Fruit fly (Drosophila melanogaster): ENCODE results near the gene CG9391.

CG9391 gene

DNA sequence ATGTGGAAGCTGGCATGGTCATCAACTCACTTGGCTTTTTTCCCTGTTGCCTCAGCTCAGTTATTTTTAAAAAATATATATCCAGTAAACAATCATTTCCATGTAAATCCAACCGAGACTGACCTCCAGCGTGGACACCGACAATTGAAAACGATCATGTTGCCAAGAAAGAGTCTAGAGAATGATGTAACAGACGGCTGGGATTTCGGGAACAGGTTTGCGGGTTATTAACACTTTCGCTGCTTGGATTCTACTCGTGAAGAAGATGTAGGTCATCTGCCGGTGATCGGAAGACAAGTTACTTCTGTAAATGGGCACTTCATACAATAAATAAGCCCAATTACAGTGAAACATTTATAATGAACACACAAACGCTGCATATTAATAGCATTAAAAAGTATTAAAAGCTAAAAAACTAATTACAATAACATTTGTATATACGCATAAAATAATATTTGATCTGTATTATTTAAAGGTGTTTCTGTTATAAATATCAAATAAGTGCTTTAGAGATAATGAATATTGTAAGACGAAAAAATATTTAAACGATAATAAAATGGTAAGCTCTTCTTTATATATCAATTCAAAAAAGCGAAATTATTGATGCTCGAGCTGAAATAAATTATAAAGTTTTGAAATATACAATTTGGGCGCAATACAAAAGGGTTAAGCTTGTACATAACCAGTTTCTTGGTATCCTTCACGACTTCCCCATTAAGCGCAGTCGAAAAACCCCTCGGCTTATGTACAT is 33.8 kb upstream of the CG9391 start (continued):
- TF ChIP-seq CG16779 (tag; optimal IDR thresholded peaks at IDR 0.05) = no peak
- TF ChIP-seq CG15336 (GFP tag; IDR thresholded peaks at IDR 0.05) = no peak
- TF ChIP-seq pdm3 (GFP tag; optimal IDR thresholded peaks at IDR 0.05) = peak; percentile 18
- TF ChIP-seq CG31627 (GFP tag; optimal IDR thresholded peaks at IDR 0.05) = no peak
- TF ChIP-seq CG6792 (GFP tag; optimal IDR thresholded peaks at IDR 0.05) = peak; percentile 4
- TF ChIP-seq spab (GFP tag; optimal IDR thresholded peaks at IDR 0.05) = no peak
- peak; percentile 18 for TF ChIP-seq dsx (GFP tag; optimal IDR thresholded peaks at IDR 0.05; ENCODE audit: poor library complexity, severe bottlenecking)
- TF ChIP-seq Smox (GFP tag; optimal IDR thresholded peaks at IDR 0.05) = no peak
- no peak for TF ChIP-seq Gug (GFP tag; IDR thresholded peaks at IDR 0.05)
- TF ChIP-seq CG34406 (GFP tag; optimal IDR thresholded peaks at IDR 0.05) = no peak
- TF ChIP-seq CG11762 (GFP tag; optimal IDR thresholded peaks at IDR 0.05; ENCODE audit: insufficient read depth) = no peak
- peak; percentile 86 for TF ChIP-seq Eip78C (GFP tag)
- TF ChIP-seq CG8119 (GFP tag; IDR thresholded peaks at IDR 0.05) = no peak
- TF ChIP-seq Hr38 (GFP tag; optimal IDR thresholded peaks at IDR 0.05) = no peak
- no peak for TF ChIP-seq esn (GFP tag; optimal IDR thresholded peaks at IDR 0.05)
- TF ChIP-seq topi (GFP tag; optimal IDR thresholded peaks at IDR 0.05) = no peak
- TF ChIP-seq fkh (GFP tag; optimal IDR thresholded peaks at IDR 0.05) = no peak
- TF ChIP-seq CG11902 (GFP tag; optimal IDR thresholded peaks at IDR 0.05) = no peak
- no peak for TF ChIP-seq eg (GFP tag; IDR thresholded peaks at IDR 0.05)
- TF ChIP-seq Ets21C (GFP tag; optimal IDR thresholded peaks at IDR 0.05) = no peak
- no peak for TF ChIP-seq CG10631 (GFP tag; optimal IDR thresholded peaks at IDR 0.05)
- no peak for TF ChIP-seq dac (GFP tag; optimal IDR thresholded peaks at IDR 0.05)
- no peak for TF ChIP-seq fd85E (GFP tag; optimal IDR thresholded peaks at IDR 0.05)
- peak; percentile 15 for TF ChIP-seq CG6808 (GFP tag; optimal IDR thresholded peaks at IDR 0.05)
- TF ChIP-seq Hr39 (GFP tag; optimal IDR thresholded peaks at IDR 0.05) = no peak
- TF ChIP-seq Eip93F (GFP tag; optimal IDR thresholded peaks at IDR 0.05) = no peak
- no peak for TF ChIP-seq CG9139 (GFP tag; optimal IDR thresholded peaks at IDR 0.05)
- peak; percentile 85 for TF ChIP-seq Blimp-1 (GFP tag; optimal IDR thresholded peaks at IDR 0.05)
- no peak for TF ChIP-seq CG32006 (GFP tag; optimal IDR thresholded peaks at IDR 0.05)
- no peak for TF ChIP-seq net (GFP tag; optimal IDR thresholded peaks at IDR 0.05)
- no peak for TF ChIP-seq acj6 (GFP tag; optimal IDR thresholded peaks at IDR 0.05)

DNA sequence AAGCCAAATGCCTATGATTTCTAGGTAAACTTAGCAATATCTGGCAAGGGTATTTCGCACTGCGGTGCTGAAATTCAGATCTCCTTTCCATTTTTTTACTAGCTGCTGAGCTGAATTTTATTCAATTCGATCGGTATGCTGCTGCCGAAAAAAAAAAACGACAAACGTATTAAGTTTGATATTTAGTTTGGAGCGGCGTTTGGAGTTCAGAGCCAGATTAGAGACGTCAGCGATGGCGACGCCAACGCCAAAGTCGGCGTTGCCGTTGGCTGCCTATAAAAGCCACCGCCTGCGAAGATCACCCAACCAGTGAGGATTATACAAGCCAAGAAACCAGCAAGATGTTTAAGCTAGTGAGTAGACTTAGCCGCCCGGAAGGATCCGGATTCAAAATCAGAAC is 32.1 kb upstream of the CG9391 start, which contains the start of gene Cpr78Cc:
Gene Cpr78Cc, plus strand, starts transcription at position 301 of the 400 bp plus-strand sequence.
- TF ChIP-seq Hr4 (GFP tag; optimal IDR thresholded peaks at IDR 0.05) (no peak), esn (GFP tag; optimal IDR thresholded peaks at IDR 0.05) (no peak), pdm3 (GFP tag; optimal IDR thresholded peaks at IDR 0.05) (no peak), salr (GFP tag; optimal IDR thresholded peaks at IDR 0.05) (no peak), CG10669 (GFP tag; optimal IDR thresholded peaks at IDR 0.05) (no peak), CG3919 (GFP tag; optimal IDR thresholded peaks at IDR 0.05) (no peak), Eip93F (GFP tag; optimal IDR thresholded peaks at IDR 0.05) (no peak), CG8119 (GFP tag; IDR thresholded peaks at IDR 0.05) (no peak), CG34406 (GFP tag; optimal IDR thresholded peaks at IDR 0.05) (no peak), Gug (GFP tag; IDR thresholded peaks at IDR 0.05) (no peak), Eip78C (GFP tag) (no peak), svp (GFP tag) (no peak), CG16779 (tag; optimal IDR thresholded peaks at IDR 0.05) (no peak), CG32006 (GFP tag; optimal IDR thresholded peaks at IDR 0.05) (no peak), dac (GFP tag; optimal IDR thresholded peaks at IDR 0.05) (no peak), CG10631 (GFP tag; optimal IDR thresholded peaks at IDR 0.05) (no peak), CG6792 (GFP tag; optimal IDR thresholded peaks at IDR 0.05) (no peak)

dm6 chr3L:21299203-21299602 is 31.1 kb upstream of the CG9391 start:
- TF ChIP-seq CG4318 (GFP tag; optimal IDR thresholded peaks at IDR 0.05) = no peak
- TF ChIP-seq CG8632 (GFP tag; optimal IDR thresholded peaks at IDR 0.05) = no peak
- no peak for TF ChIP-seq net (GFP tag; optimal IDR thresholded peaks at IDR 0.05)
- TF ChIP-seq Blimp-1 (GFP tag; optimal IDR thresholded peaks at IDR 0.05) = no peak
- TF ChIP-seq CG6854 (GFP tag; optimal IDR thresholded peaks at IDR 0.05) = no peak
- TF ChIP-seq Lpt (GFP tag; optimal IDR thresholded peaks at IDR 0.05) = no peak
- TF ChIP-seq achi (GFP tag; optimal IDR thresholded peaks at IDR 0.05) = no peak
- TF ChIP-seq CG6163 (GFP tag; IDR thresholded peaks at IDR 0.05) = no peak
- no peak for TF ChIP-seq Met (GFP tag; optimal IDR thresholded peaks at IDR 0.05)
- TF ChIP-seq CG6276 (GFP tag; optimal IDR thresholded peaks at IDR 0.05) = no peak
- no peak for TF ChIP-seq acj6 (GFP tag; optimal IDR thresholded peaks at IDR 0.05)
- no peak for TF ChIP-seq CG11902 (GFP tag; optimal IDR thresholded peaks at IDR 0.05)
- TF ChIP-seq spab (GFP tag; optimal IDR thresholded peaks at IDR 0.05) = no peak
- no peak for TF ChIP-seq fd59A (GFP tag; optimal IDR thresholded peaks at IDR 0.05)
- TF ChIP-seq salr (GFP tag; optimal IDR thresholded peaks at IDR 0.05) = no peak
- no peak for TF ChIP-seq svp (GFP tag)
- no peak for TF ChIP-seq pdm3 (GFP tag; optimal IDR thresholded peaks at IDR 0.05)
- no peak for TF ChIP-seq CG32006 (GFP tag; optimal IDR thresholded peaks at IDR 0.05)

All from whole organism, prepupa.